Fruit fly (Drosophila melanogaster): ENCODE measurements around the gene CG45690.

CG45690 gene

DNA sequence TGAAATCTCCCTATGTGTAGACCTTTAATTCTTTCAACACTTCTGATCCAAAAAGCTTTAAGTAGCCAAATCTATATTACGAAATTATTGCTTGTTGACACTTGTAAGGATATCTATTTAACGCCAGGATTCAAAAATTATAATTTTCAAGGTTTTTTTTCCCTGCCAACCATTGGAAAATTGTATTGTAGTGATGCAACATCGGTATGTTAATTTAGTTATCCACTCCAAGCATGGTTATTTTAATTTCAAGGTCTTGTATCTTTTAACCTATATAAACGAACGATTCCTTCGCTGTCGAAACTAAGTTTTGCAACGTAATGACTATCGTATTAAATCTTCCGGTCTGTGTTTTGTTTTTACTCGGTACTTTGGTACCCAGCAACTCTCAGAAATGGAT lies 12.0 kb upstream of the CG45690 start, which contains the start of gene CG17097:
Gene CG17097 (plus strand): TSS at position 301 of the 400 bp plus-strand sequence.
- TF ChIP-seq CG4318 (GFP tag; optimal IDR thresholded peaks at IDR 0.05) = no peak
- no peak for TF ChIP-seq CG8119 (GFP tag; IDR thresholded peaks at IDR 0.05)
- TF ChIP-seq topi (GFP tag; optimal IDR thresholded peaks at IDR 0.05) = no peak
- TF ChIP-seq pdm3 (GFP tag; optimal IDR thresholded peaks at IDR 0.05) = no peak
- no peak for TF ChIP-seq Ets21C (GFP tag; optimal IDR thresholded peaks at IDR 0.05)
- no peak for TF ChIP-seq CG3919 (GFP tag; optimal IDR thresholded peaks at IDR 0.05)
- TF ChIP-seq vri (GFP tag; optimal IDR thresholded peaks at IDR 0.05) = no peak
- TF ChIP-seq CG6276 (GFP tag; optimal IDR thresholded peaks at IDR 0.05) = no peak
- TF ChIP-seq Met (GFP tag; optimal IDR thresholded peaks at IDR 0.05) = no peak
- no peak for TF ChIP-seq salr (GFP tag; optimal IDR thresholded peaks at IDR 0.05)
- no peak for TF ChIP-seq Eip93F (GFP tag; optimal IDR thresholded peaks at IDR 0.05)
- TF ChIP-seq CG6808 (GFP tag; optimal IDR thresholded peaks at IDR 0.05) = no peak
- no peak for TF ChIP-seq CG34406 (GFP tag; optimal IDR thresholded peaks at IDR 0.05)
- TF ChIP-seq dsx (GFP tag; optimal IDR thresholded peaks at IDR 0.05; ENCODE audit: poor library complexity, severe bottlenecking) = no peak
- no peak for TF ChIP-seq CG6163 (GFP tag; IDR thresholded peaks at IDR 0.05)

DNA sequence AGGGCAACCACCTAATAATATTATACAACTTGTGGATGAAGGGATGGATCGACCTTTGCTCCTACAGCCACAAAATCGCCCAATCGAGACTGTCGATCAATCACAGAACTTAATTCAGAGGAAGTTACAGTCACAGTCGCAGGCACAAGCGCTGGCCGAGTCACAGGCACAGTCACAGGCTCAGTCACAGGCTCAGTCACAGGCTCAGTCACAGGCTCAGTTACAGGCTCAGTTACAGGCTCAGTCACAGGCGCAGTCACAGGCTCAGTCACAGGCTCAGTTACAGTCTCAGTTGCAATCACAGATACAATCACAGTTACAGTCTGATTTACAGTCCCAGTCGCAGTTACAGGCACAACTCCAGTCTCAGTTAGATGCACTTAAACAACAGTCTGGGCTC lies 11.4 kb upstream of the CG45690 start:
- TF ChIP-seq lz (GFP tag; optimal IDR thresholded peaks at IDR 0.05) (no peak), svp (GFP tag) (peak; percentile 33)

DNA sequence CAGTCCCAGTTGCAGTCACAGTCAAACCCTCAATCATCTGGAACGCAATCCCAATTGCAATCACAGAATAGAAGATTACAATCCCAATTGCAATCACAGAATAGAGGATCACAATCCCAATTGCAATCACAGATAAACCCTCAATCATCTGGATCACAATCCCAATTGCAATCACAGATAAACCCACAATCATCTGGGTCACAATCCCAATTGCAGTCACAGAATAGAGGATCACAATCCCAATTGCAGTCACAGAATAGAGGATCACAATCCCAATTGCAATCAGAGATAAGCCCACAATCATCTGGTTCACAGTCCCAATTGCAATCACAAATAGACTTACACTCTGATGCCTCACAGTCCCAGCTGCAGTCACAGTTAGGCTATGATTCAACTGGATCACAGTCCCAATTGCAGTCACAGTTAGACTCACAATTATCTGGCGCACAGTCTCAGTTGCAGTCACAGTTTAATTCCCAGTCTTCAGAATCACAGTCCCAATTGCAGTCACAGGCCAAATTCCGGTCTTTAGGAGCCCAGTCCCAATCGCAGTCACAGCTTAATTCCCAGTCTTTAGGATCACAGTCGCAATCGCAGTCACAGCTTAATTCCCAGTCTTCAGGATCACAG lies 10.2 kb upstream of the CG45690 start:
- no peak for TF ChIP-seq Eip93F (GFP tag; optimal IDR thresholded peaks at IDR 0.05)
- TF ChIP-seq Gug (GFP tag; IDR thresholded peaks at IDR 0.05) = no peak
- TF ChIP-seq Ets21C (GFP tag; optimal IDR thresholded peaks at IDR 0.05) = no peak
- TF ChIP-seq CG7368 (GFP tag; optimal IDR thresholded peaks at IDR 0.05) = no peak
- no peak for TF ChIP-seq CG10631 (GFP tag; optimal IDR thresholded peaks at IDR 0.05)
- no peak for TF ChIP-seq Blimp-1 (GFP tag; optimal IDR thresholded peaks at IDR 0.05)
- TF ChIP-seq lz (GFP tag; optimal IDR thresholded peaks at IDR 0.05) = no peak
- no peak for TF ChIP-seq fd59A (GFP tag; optimal IDR thresholded peaks at IDR 0.05)
- no peak for TF ChIP-seq CG16779 (tag; optimal IDR thresholded peaks at IDR 0.05)
- TF ChIP-seq CG31627 (GFP tag; optimal IDR thresholded peaks at IDR 0.05) = no peak

DNA sequence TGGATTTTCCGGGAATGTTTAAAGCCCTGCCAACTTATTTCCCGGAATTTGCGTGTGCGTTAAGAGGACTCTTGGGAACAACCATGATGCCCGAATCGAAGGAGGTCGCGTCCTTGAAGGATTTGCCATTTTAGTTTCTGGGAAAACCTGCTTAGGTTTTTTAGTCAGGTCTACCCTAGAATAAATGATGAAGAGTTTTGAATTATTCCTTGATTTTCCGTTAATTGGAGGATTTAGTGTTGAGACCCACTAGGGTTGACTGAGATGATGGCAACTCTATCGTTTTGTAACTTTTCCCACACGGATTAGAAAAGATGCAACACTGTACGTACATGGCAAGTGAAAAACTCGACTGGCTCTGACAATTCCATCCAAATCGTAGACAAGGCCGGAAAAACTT lies 6.8 kb upstream of the CG45690 start, which contains the start of gene dbf:
Gene dbf (plus strand): TSS at position 301 of the 400 bp plus-strand sequence.
- TF ChIP-seq eg (GFP tag; IDR thresholded peaks at IDR 0.05) = no peak
- no peak for TF ChIP-seq fkh (GFP tag; optimal IDR thresholded peaks at IDR 0.05)
- TF ChIP-seq salr (GFP tag; optimal IDR thresholded peaks at IDR 0.05) = no peak
- no peak for TF ChIP-seq Lpt (GFP tag; optimal IDR thresholded peaks at IDR 0.05)
- no peak for TF ChIP-seq CG8319 (GFP tag; optimal IDR thresholded peaks at IDR 0.05)
- TF ChIP-seq CG6808 (GFP tag; optimal IDR thresholded peaks at IDR 0.05) = no peak
- TF ChIP-seq CG8632 (GFP tag; optimal IDR thresholded peaks at IDR 0.05) = no peak
- no peak for TF ChIP-seq vri (GFP tag; optimal IDR thresholded peaks at IDR 0.05)
- TF ChIP-seq dsx (GFP tag; optimal IDR thresholded peaks at IDR 0.05; ENCODE audit: poor library complexity, severe bottlenecking) = no peak
- TF ChIP-seq acj6 (GFP tag; optimal IDR thresholded peaks at IDR 0.05) = no peak
- no peak for TF ChIP-seq svp (GFP tag)
- TF ChIP-seq Eip78C (GFP tag) = no peak
- TF ChIP-seq fd85E (GFP tag; optimal IDR thresholded peaks at IDR 0.05) = no peak
- no peak for TF ChIP-seq CG11902 (GFP tag; optimal IDR thresholded peaks at IDR 0.05)
- TF ChIP-seq fd59A (GFP tag; optimal IDR thresholded peaks at IDR 0.05) = no peak
- TF ChIP-seq esn (GFP tag; optimal IDR thresholded peaks at IDR 0.05) = no peak
- TF ChIP-seq achi (GFP tag; optimal IDR thresholded peaks at IDR 0.05) = no peak
